Worm (Caenorhabditis elegans): ENCODE results near the gene F53F1.3.

F53F1.3 gene

ce11 chrV:13406511-13406910 is 1.5 kb upstream of the F53F1.3 start, which contains the start of gene F53F1.2:
F53F1.2 (plus strand) TSS chrV:13406816.
- no peak for TF ChIP-seq nhr-179 (tag; optimal IDR thresholded peaks at IDR 0.05)
- no peak for TF ChIP-seq ztf-25 (GFP tag; IDR thresholded peaks at IDR 0.05)
- no peak for TF ChIP-seq F55B11.4 (tag; optimal IDR thresholded peaks at IDR 0.05; ENCODE audit: borderline replicate concordance, insufficient read depth)
- TF ChIP-seq ztf-3 (GFP tag; optimal IDR thresholded peaks at IDR 0.05): no peak
- no peak for TF ChIP-seq bed-1 (GFP tag; IDR thresholded peaks at IDR 0.05)
- TF ChIP-seq Y67H2A.10 (GFP tag; conservative IDR thresholded peaks at IDR 0.05): no peak
- TF ChIP-seq dox-1 (GFP tag; IDR thresholded peaks at IDR 0.05): no peak
- no peak for TF ChIP-seq snpc-1.1 (tag; optimal IDR thresholded peaks at IDR 0.05; ENCODE audit: insufficient read depth)
- TF ChIP-seq mes-4 (tag; optimal IDR thresholded peaks at IDR 0.05): no peak
- no peak for TF ChIP-seq T26A5.8 (tag; optimal IDR thresholded peaks at IDR 0.05)
- no peak for TF ChIP-seq bed-2 (GFP tag; IDR thresholded peaks at IDR 0.05)
- no peak for TF ChIP-seq sdz-38 (tag; optimal IDR thresholded peaks at IDR 0.05)
- TF ChIP-seq F23B12.7 (tag; optimal IDR thresholded peaks at IDR 0.05; ENCODE audit: insufficient read depth): no peak
- no peak for TF ChIP-seq let-607 (tag; optimal IDR thresholded peaks at IDR 0.05)
- TF ChIP-seq nfyb-1 (GFP tag; IDR thresholded peaks at IDR 0.05): no peak
- no peak for TF ChIP-seq F22D6.2 (tag; optimal IDR thresholded peaks at IDR 0.05)
- TF ChIP-seq sea-2 (GFP tag; IDR thresholded peaks at IDR 0.05): no peak
- no peak for TF ChIP-seq hlh-26 (GFP tag; conservative IDR thresholded peaks at IDR 0.05)

DNA sequence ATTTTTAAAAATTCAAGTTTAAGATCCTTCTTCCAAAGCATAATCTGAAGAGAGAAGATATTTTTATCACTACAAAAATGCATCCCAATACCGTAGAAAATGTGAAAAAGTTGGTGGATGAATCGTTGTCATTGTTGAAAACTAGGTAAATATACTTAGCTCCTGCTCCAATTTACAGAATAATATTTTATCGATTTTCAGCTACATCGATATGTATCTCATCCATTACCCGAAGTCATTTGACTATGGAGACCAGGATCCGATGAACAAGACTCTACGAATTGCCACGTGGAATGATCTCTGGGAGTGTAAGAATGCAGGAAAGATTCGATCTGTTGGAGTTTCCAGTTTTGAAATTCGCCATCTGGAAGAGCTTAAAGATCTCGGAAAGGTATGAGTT is 398 bp downstream of the F53F1.3 start:
- TF ChIP-seq Y53G8AR.9 (GFP tag; conservative IDR thresholded peaks at IDR 0.05) (0 out of 2 replicates have a peak, but pooled peaks have one; percentile 46), mxl-1 (tag; optimal IDR thresholded peaks at IDR 0.05) (no peak), dpl-1 (GFP tag; optimal IDR thresholded peaks at IDR 0.05) (no peak), tbx-9 (tag; optimal IDR thresholded peaks at IDR 0.05; ENCODE audit: borderline replicate concordance) (no peak), attf-3 (GFP tag; conservative IDR thresholded peaks at IDR 0.05) (0 out of 2 replicates have a peak, but pooled peaks have one; percentile 6), ztf-25 (GFP tag; IDR thresholded peaks at IDR 0.05) (no peak)

ce11 chrV:13409089-13409488 is 1.0 kb downstream of the F53F1.3 start:
- no peak for TF ChIP-seq madf-10 (tag; optimal IDR thresholded peaks at IDR 0.05)
- TF ChIP-seq hmg-1.2 (GFP tag; IDR thresholded peaks at IDR 0.05): no peak
- TF ChIP-seq B0261.1 (tag; optimal IDR thresholded peaks at IDR 0.05): no peak
- no peak for TF ChIP-seq somi-1 (GFP tag; optimal IDR thresholded peaks at IDR 0.05)
- TF ChIP-seq nhr-27 (tag; optimal IDR thresholded peaks at IDR 0.05): no peak
- no peak for TF ChIP-seq ceh-58 (GFP tag; IDR thresholded peaks at IDR 0.05)
- no peak for TF ChIP-seq hmg-20 (GFP tag; IDR thresholded peaks at IDR 0.05)
- no peak for TF ChIP-seq D2030.7 (GFP tag; IDR thresholded peaks at IDR 0.05)
- no peak for TF ChIP-seq egrh-3 (GFP tag; IDR thresholded peaks at IDR 0.05)
- no peak for TF ChIP-seq lsy-27 (tag; optimal IDR thresholded peaks at IDR 0.05; ENCODE audit: borderline replicate concordance, insufficient read depth)
- no peak; the same call in 1 of the 2 replicates for TF ChIP-seq ceh-100 (GFP tag; IDR thresholded peaks at IDR 0.05)
- TF ChIP-seq T26A5.8 (tag; optimal IDR thresholded peaks at IDR 0.05): no peak
- 0 out of 2 replicates have a peak, but pooled peaks have one; percentile 13 for TF ChIP-seq attf-3 (GFP tag; conservative IDR thresholded peaks at IDR 0.05)
- no peak for TF ChIP-seq egl-18 (GFP tag; IDR thresholded peaks at IDR 0.05)
- TF ChIP-seq mxl-1 (tag; optimal IDR thresholded peaks at IDR 0.05): no peak
- no peak for TF ChIP-seq ztf-18 (tag; optimal IDR thresholded peaks at IDR 0.05)
- TF ChIP-seq hlh-26 (GFP tag; conservative IDR thresholded peaks at IDR 0.05): no peak
- TF ChIP-seq sea-2 (GFP tag; IDR thresholded peaks at IDR 0.05): no peak
- peak; percentile 48 for TF ChIP-seq efl-1 (GFP tag; optimal IDR thresholded peaks at IDR 0.05)
- no peak for TF ChIP-seq B0035.1 (tag; optimal IDR thresholded peaks at IDR 0.05)
- no peak for TF ChIP-seq zfh-2 (GFP tag; conservative IDR thresholded peaks at IDR 0.05)
- no peak for TF ChIP-seq sptf-2 (GFP tag; optimal IDR thresholded peaks at IDR 0.05)
- peak; percentile 83 for TF ChIP-seq lin-54 (GFP tag; optimal IDR thresholded peaks at IDR 0.05)
- TF ChIP-seq cebp-1 (GFP tag; IDR thresholded peaks at IDR 0.05): no peak
- no peak for TF ChIP-seq cebp-1 (tag; optimal IDR thresholded peaks at IDR 0.05)
- TF ChIP-seq ztf-28 (GFP tag; IDR thresholded peaks at IDR 0.05): 0 out of 2 replicates have a peak, but pooled peaks have one; percentile 11
- no peak for TF ChIP-seq F22D6.2 (tag; optimal IDR thresholded peaks at IDR 0.05)
- no peak for TF ChIP-seq F52B5.7 (tag; optimal IDR thresholded peaks at IDR 0.05)
- TF ChIP-seq ztf-25 (GFP tag; IDR thresholded peaks at IDR 0.05): no peak

Measured in whole organism, young adult.